Fruit fly (Drosophila melanogaster): ENCODE data around the gene ed.

The ed gene

DNA sequence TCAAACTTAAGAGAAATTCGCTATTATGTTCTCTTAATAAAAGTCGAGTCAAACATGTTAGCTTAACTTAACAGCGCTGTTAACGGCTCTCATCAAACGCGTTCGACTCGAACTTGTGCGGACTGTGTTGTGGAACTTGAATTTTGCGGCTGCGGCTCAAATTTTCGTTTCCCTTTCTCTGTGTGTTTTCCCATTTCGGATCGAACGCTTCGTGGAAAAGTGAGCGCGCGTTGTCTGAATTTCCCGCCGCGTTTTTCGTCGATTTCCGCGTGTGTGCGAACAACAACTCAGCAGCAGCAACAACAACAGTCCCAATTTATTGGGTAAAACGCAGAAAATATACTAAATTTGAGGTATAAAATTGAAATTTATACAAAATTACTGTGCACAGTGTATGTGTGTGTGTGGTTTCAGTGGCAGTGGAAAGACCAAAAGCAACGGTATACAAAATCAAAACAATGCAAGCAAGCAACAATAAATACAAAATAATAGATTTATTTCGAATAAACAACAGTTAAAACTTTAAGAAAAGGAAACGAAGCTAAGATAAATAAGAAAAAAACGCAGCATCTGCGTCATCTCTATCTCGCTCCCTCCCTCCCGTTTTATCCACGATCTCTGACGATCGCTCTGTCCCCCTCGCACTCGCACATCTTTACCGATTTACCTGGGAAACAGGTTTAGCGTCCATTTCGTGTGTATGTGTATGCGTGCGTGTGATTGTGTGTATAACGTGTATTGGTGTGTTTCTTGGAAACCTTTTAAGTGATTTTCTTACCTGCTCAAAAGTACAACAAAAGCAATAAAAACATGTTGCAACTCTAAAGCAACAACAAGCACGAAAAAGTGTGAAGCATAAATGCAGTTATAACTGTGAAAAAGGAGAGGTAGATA, at the start of gene ed:
Gene ed, plus strand, starts transcription at position 175 of the 894 bp plus-strand sequence.
- TF ChIP-seq esg (GFP tag; conservative IDR thresholded peaks at IDR 0.05) (no peak), CG8765 (GFP tag; IDR thresholded peaks at IDR 0.05) (no peak), CG15696 (tag; optimal IDR thresholded peaks at IDR 0.05) (peak; percentile 33), CG17385 (GFP tag; optimal IDR thresholded peaks at IDR 0.05) (no peak), gsb-n (tag; optimal IDR thresholded peaks at IDR 0.05) (no peak), nau (GFP tag; optimal IDR thresholded peaks at IDR 0.05) (peak; percentile 23), tll (GFP tag; optimal IDR thresholded peaks at IDR 0.05) (peak in 1 of 2 experiments; percentile 46), shn (GFP tag; optimal IDR thresholded peaks at IDR 0.05) (no peak), CG42726 (GFP tag; IDR thresholded peaks at IDR 0.05; ENCODE audit: partially characterized antibody) (0 out of 2 replicates have a peak, but pooled peaks have one; percentile 18), CG8478 (optimal IDR thresholded peaks at IDR 0.05) (no peak), zfh1 (GFP tag; IDR thresholded peaks at IDR 0.05) (peak; percentile 5; the same call in 1 of the 3 replicates), Hmr (GFP tag; optimal IDR thresholded peaks at IDR 0.05) (peak; percentile 2), CG9727 (GFP tag; optimal IDR thresholded peaks at IDR 0.05) (peak; percentile 26), Deaf1 (tag; optimal IDR thresholded peaks at IDR 0.05) (peak; percentile 42), Rfx (GFP tag; IDR thresholded peaks at IDR 0.05) (0 out of 2 replicates have a peak, but pooled peaks have one; percentile 7), wdn (GFP tag; IDR thresholded peaks at IDR 0.05) (no peak), CG4820 (GFP tag; optimal IDR thresholded peaks at IDR 0.05) (no peak), NfI (GFP tag; optimal IDR thresholded peaks at IDR 0.05) (peak; percentile 1), Fer3 (tag; optimal IDR thresholded peaks at IDR 0.05) (no peak), twi (tag; optimal IDR thresholded peaks at IDR 0.05) (peak; percentile 12), chm (GFP tag; IDR thresholded peaks at IDR 0.05) (peak; percentile 94), YL-1 (GFP tag; optimal IDR thresholded peaks at IDR 0.05) (peak; percentile 33), ci (GFP tag; IDR thresholded peaks at IDR 0.05) (peak; percentile 69), sens (GFP tag) (peak; percentile 89), Oaz (GFP tag; IDR thresholded peaks at IDR 0.05) (no peak), nmo (GFP tag; optimal IDR thresholded peaks at IDR 0.05) (peak; percentile 0), CG1832 (GFP tag; optimal IDR thresholded peaks at IDR 0.05) (peak; percentile 70), CG14860 (GFP tag; IDR thresholded peaks at IDR 0.05; ENCODE audit: partially characterized antibody) (no peak), B-H1 (GFP tag; IDR thresholded peaks at IDR 0.05) (no peak), pita (GFP tag; optimal IDR thresholded peaks at IDR 0.05) (no peak), lola (GFP tag; optimal IDR thresholded peaks at IDR 0.05) (no peak), kay (GFP tag; optimal IDR thresholded peaks at IDR 0.05) (peak; percentile 24), ab (GFP tag; optimal IDR thresholded peaks at IDR 0.05) (no peak), inv (GFP tag; IDR thresholded peaks at IDR 0.05; ENCODE audit: partially characterized antibody) (0 out of 2 replicates have a peak, but pooled peaks have one; percentile 8), ATbp (GFP tag; optimal IDR thresholded peaks at IDR 0.05) (no peak), slou (GFP tag; optimal IDR thresholded peaks at IDR 0.05) (no peak), Hr51 (GFP tag; optimal IDR thresholded peaks at IDR 0.05) (no peak), CG7963 (GFP tag; IDR thresholded peaks at IDR 0.05; ENCODE audit: partially characterized antibody) (no peak), ewg (GFP tag; optimal IDR thresholded peaks at IDR 0.05) (no peak), otp (GFP tag; IDR thresholded peaks at IDR 0.05) (no peak), gcm (GFP tag; optimal IDR thresholded peaks at IDR 0.05) (no peak), Sox100B (GFP tag; optimal IDR thresholded peaks at IDR 0.05) (peak; percentile 4), CG13296 (GFP tag; optimal IDR thresholded peaks at IDR 0.05) (no peak), lbe (GFP tag; optimal IDR thresholded peaks at IDR 0.05) (no peak), psq (GFP tag; optimal IDR thresholded peaks at IDR 0.05) (peak; percentile 20), Elba2 (GFP tag; optimal IDR thresholded peaks at IDR 0.05) (no peak), CG32767 (GFP tag; IDR thresholded peaks at IDR 0.05) (no peak), CG1603 (tag; optimal IDR thresholded peaks at IDR 0.05) (peak; percentile 9)
